Fruit fly (Drosophila melanogaster) Kc167 (cell line): ENCODE measurements around the gene sun.

Experiments used
- Myc ChIP-seq: fragments of >200 bp; optimal IDR thresholded peaks from 2 replicates; lab custom pipeline; 2017; ENCODE audit warnings: missing external identifiers
- Sin3A ChIP-seq: fragments of >200 bp; optimal IDR thresholded peaks from 2 replicates; lab custom pipeline; 2018; ENCODE audit warnings: missing external identifiers
- h ChIP-seq: fragments of >200 bp; optimal IDR thresholded peaks from 3 replicates; lab custom pipeline; 2018; ENCODE audit warnings: missing external identifiers
- insv ChIP-seq: fragments of >200 bp; optimal IDR thresholded peaks from 3 replicates; lab custom pipeline; 2018; ENCODE audit warnings: missing external identifiers
- psq ChIP-seq: fragments of >200 bp; optimal IDR thresholded peaks from 2 replicates; lab custom pipeline; 2017; ENCODE audit warnings: missing external identifiers
- ttk ChIP-seq: sonication (Bioruptor generic); optimal IDR thresholded peaks from 2 replicates; lab custom pipeline; 2017; ENCODE audit warnings: missing external identifiers

Gene sun

DNA sequence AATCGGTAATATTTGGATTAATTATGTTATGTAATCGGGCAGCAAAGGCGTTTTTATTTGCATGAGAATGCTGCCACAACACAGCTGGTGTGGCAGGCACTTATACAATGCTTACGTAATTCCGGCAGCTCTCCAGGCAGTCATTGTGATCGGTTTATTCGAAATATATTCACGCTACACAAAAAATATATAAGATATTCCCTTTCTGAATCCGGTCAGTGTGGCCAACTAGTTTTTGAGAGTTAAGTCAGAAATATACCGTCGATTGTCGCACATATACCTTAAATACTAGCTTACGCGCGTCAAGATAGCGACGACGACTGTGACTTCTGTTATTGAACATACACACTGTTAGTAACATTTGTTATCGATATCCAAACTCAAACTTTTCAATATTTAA, at the start of gene sun:
sun (minus strand) TSS at position 238 of the 400 bp plus-strand sequence.
- TF ChIP-seq psq (no peak), Sin3A (no peak), ttk (lab: Kevin White, UChicago) (no peak), h (lab: Kevin White, UChicago) (no peak), Myc (no peak), insv (lab: Kevin White, UChicago) (no peak)

DNA sequence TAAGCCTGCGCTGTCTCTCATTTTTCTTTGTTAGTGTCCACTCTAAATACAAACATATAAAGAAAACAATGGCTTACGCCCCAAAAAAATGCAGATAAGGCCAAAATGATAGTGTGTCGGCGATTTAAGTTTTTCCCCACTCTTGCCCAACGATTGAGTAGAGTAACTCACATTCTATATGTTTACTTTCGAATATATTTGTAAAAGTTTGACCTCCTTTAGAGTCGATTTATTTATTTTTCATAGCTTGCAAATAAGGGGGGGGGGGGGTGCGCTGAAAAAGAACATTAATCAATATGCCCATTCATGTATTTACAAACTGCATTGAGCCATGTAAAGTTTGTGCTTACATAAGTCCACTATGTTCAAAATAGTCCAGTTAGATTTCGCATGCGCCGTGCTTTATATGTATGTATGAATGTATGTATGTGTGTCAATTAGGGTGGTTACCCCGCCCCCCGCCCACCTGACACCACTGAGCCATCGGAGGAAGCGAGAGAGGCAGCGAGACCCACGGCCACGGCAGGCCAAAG, 44.7 kb upstream of the sun start:
- TF ChIP-seq psq = no peak
- TF ChIP-seq ttk (lab: Kevin White, UChicago) = no peak
- no peak for TF ChIP-seq Myc
- no peak for TF ChIP-seq Sin3A
- TF ChIP-seq insv (lab: Kevin White, UChicago) = no peak
- TF ChIP-seq h (lab: Kevin White, UChicago) = no peak

DNA sequence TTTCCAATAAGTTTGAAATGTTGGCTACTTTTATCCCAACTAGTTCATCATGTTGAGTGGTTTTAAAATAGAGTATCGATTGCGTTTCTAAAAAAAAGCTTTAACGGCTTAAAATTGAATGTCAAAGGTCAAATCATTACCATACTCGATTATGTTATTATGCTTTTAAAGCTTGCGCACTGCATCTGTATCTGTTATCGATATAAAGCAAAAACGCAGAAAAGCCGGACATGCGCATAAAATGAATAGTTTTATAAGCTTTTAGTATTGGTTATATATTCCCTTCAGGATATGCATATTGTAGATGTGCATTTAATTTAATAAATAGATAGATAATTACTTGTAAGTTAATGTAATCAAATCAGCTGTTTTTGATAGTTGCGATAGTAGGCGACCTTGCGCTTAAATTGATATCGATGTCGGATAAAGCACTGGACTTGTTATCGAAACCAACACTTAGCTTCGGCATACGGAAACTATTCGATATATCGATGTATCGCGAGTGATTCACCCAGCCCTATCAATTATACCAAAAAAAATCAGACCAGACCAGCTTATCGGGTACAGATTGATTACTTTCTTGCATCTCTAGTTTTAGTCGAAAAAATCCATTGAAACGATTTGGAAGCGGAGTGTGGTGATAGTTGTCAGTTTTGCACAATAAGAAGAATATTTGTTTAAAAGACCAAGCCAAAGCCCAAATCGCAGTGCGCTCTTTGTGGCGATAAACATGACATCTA, 42.7 kb upstream of the sun start, which contains the start of gene shi:
shi (plus strand) TSS at position 511 of the 740 bp plus-strand sequence.
- TF ChIP-seq Myc (no peak), psq (no peak), ttk (lab: Kevin White, UChicago) (no peak), Sin3A (no peak), h (lab: Kevin White, UChicago) (no peak), insv (lab: Kevin White, UChicago) (no peak)

DNA sequence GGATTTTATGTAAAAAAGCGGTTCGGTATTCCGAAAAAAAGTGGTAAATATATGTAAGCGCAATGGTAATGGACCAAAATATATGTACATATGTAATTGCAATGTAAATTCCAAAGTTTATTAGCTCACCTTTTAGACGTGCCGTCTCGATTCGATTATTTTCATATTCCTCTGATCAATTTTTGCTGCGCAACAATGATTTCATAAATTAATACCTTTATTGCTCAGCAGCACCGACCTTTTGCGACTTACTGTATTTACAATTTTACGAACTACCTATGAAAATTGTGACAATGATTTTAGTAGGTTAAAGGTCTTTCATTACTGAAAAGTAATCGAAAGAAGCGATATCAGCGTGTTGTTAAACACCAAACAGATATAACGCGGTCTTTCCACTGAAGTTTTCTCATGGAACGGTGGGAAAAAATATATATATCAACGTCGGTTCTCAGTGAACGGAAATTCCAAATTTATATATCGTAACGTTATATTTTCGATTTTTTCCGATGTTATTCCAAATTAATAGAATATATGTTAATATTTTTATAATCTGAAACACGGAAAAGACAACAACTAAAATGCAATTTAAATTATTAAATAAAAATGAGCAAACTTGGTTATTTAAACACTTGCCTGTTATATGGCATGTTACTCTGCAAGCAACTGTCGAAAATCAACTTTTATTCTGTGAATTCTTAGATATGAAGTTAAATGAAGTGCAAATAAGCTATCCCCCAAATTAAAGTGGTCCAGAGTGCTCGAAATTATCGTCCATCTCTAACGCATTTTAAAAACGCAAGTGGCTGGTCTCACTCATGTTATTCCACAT, 40.9 kb upstream of the sun start, which contains the start of the genes MSBP and CG15916:
MSBP (minus strand) TSS at position 330 of the 829 bp plus-strand sequence.
CG15916 (plus strand) TSS at position 810 of the 829 bp plus-strand sequence.
- no peak for TF ChIP-seq Myc

DNA sequence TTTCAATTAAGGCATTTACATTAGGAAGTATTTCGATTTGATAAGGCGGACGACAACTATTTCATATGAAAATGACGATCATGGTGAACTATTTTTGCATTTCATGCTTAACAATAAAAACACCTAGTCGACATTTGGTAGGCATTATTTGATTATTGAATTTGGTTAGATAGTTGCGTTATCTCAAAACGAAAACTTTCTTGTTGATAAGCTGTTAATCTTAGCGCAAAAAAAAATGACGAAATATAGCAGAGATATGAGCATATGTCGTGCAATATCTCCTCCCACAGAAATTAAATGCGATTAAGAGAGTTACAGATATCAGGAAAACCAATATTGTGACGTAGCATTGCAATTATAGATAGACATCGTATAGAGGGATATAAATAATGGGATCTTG, 39.7 kb upstream of the sun start:
- TF ChIP-seq Myc (no peak), h (lab: Kevin White, UChicago) (no peak), ttk (lab: Kevin White, UChicago) (no peak), psq (no peak), insv (lab: Kevin White, UChicago) (no peak), Sin3A (no peak)

DNA sequence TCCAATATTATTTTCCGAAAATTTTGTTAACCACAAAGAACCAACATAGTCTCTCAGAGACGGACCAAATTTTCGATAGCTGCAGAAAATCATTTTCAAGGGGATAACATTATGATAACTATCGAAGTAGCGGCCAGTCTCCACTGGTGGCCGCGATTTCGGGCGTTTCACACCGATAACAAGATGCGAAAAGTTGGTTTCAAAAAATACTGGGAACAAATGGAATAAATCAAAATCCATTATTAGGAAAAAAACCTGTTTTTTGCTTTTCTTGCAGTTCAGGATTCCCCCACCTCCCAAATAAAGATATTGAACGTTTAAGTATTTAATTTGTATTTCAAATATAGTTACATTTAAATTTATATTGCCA, 38.2 kb upstream of the sun start, which contains the start of gene tay:
tay (minus strand) TSS at position 65 of the 370 bp plus-strand sequence.
- TF ChIP-seq Sin3A (no peak), insv (lab: Kevin White, UChicago) (no peak), h (lab: Kevin White, UChicago) (no peak), Myc (no peak), ttk (lab: Kevin White, UChicago) (no peak), psq (no peak)

DNA sequence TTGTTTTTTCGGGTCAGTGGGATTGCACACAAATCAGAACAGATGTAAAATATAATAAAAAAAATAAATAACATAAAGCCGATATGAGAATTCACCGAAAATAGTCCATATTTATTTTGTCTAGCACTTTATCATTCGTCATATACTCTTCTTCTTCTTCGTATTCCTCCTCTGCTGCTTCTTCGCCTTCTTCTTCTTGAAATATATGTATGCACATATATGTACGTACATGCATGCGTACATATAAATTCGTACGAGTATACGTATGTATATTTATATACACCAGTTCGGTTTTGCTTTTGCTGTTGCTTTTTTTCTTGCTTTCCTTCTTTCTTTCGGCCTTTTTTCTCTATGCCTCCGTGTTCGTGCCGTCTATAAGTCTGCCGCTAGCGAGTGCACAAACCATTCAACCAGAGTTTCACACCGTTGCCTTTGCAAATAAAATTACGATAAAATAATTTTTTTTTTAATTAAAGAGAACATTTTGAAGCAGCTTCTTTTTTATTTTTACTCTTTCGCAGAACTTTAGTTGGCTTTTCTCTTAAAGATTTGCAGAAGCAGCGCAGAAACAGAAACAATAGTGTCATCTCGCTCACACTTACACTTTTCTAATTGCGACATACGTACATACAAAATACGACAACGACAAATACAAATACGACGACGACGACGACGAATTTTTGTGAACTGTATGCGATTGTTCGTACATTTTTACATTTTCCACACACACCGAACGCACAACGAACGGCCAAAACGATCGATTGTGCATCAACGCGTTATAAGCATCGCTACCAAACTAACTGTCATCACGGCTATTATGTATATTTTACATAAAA, 37.6 kb upstream of the sun start:
- TF ChIP-seq Sin3A (no peak), h (lab: Kevin White, UChicago) (no peak), ttk (lab: Kevin White, UChicago) (no peak), insv (lab: Kevin White, UChicago) (no peak), psq (peak; percentile 85), Myc (no peak)

DNA sequence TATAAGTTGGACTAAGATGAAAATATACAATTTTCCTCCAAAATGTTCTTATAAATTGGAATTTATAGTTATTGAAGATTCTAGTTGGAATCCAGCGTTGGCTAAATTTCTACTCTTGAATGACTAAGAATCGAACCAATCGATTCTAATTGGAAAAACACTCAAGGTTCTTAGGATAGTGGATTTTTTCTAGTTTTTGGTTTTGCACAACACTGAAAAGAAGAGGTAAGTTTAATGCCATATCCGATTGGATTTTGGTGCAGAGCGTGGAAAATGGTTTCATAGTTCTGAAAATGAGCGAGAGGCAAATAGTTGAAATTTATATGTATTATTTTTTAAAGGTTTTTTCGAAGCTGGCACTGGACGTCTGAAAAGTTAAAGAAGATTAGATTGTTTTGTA, 26.5 kb upstream of the sun start:
- no peak for TF ChIP-seq psq
- TF ChIP-seq Sin3A = no peak
- TF ChIP-seq Myc = no peak
- TF ChIP-seq insv (lab: Kevin White, UChicago) = no peak
- TF ChIP-seq ttk (lab: Kevin White, UChicago) = no peak
- TF ChIP-seq h (lab: Kevin White, UChicago) = no peak

DNA sequence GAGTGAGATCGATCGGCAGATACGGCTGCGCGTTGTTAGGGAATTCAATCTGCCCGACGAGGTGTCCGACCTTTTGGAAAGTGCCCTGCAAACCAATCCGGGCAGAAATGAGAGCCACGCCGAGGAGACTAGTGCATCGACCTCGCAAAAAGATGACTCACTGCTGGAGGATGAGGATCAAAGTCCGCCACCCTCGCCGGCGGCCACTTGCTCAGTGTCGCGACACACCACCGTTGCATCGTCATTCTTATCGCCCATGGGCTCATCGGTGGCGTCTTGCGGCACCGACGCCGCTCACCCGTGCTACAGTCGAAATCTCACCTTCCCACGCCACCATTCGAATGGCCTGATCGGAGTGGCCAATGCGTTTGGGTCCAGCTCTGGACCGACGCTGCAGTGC, 25.4 kb upstream of the sun start:
- no peak for TF ChIP-seq h (lab: Kevin White, UChicago)
- no peak for TF ChIP-seq insv (lab: Kevin White, UChicago)
- no peak for TF ChIP-seq psq
- TF ChIP-seq ttk (lab: Kevin White, UChicago) = no peak
- TF ChIP-seq Myc = no peak
- TF ChIP-seq Sin3A = no peak

DNA sequence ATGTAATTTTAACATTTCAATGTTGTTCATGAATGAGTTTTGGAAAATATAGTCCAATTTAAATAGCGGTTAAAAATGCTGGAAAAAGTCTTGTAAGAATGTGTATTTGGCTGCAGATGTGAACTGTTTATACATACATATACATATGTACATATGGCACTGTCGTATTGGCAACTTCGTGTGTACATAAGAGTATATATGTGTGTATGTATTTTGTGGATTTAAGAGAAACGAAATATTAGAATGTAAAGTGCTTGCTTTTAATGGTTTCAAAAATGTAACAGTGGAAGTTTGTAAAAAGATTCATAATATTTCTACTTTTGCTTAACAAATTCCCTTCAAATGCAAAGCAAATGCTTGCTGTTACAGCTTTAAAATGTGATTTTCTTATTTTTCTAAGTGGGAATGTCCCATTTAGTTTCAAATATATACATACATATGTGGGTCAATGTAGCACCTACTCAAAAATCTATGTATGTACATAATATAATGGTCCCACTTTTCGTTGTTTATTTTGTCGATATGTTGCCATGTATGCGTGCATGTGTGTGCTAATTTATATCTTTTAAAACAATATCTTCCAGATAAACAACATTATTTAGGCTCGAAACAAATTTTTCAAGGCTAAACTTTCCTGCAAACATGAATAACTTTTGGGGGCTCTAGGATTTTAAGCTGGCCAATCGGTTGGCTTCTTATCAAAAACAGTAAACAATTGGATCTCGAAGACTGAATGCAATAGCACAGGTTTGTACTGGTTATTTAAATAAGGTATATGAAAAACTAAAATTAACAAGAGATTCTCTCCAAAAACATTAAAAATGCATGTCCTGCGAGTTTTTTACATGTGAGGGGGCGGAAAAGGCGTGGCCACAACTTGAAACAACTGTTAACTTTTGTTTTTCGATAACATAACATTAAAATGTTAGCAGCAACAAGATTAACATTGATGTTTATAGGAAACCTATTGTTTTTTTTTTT, 22.0 kb upstream of the sun start:
- no peak for TF ChIP-seq h (lab: Kevin White, UChicago)
- no peak for TF ChIP-seq ttk (lab: Kevin White, UChicago)
- no peak for TF ChIP-seq insv (lab: Kevin White, UChicago)
- TF ChIP-seq Myc = no peak
- no peak for TF ChIP-seq psq
- TF ChIP-seq Sin3A = no peak

DNA sequence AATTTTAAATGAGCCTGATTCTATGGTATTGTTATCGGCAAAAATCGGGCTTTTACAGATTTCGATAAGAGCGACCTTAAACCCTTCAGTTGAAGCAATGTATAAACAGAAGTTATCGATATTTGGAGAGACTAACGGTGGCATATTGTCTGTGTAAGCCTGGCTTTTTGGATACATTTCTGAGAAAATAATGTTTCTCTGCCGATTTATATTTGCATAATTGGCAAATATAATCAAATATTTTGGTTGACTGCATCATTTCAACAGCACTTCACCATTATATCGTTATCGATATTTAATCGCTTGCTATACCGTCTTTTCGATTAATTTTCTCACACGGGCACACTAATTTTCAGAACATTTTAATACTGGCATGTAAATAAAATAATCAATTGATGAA, 20.8 kb upstream of the sun start, which contains the start of gene CG16952:
CG16952 (plus strand) TSS at position 341 of the 400 bp plus-strand sequence.
- TF ChIP-seq Sin3A (no peak), ttk (lab: Kevin White, UChicago) (no peak), psq (no peak), Myc (no peak), h (lab: Kevin White, UChicago) (no peak), insv (lab: Kevin White, UChicago) (no peak)
